Fruit fly (Drosophila melanogaster) whole organism, embryonic: ENCODE results near the gene esc.

Source experiments
- Awh ChIP-seq: fragments of 200-800 bp; sonication (Bioruptor generic); IDR thresholded peaks from 2 replicates; pipeline ENCODE4, ENCODE4 v1.3.6; 2022; ENCODE audit warnings: missing biosample characterization, missing genetic modification characterization
- B-H1 ChIP-seq: fragments of 200-800 bp; sonication (Bioruptor generic); IDR thresholded peaks from 3 replicates; pipeline ENCODE4 v1.3.6; 2022; ENCODE audit warnings: missing biosample characterization, missing genetic modification characterization
- Bdp1 ChIP-seq: fragments of 200-800 bp; sonication (Bioruptor generic); optimal IDR thresholded peaks from 3 replicates; lab custom pipeline; 2016; ENCODE audit warnings: missing biosample characterization, missing genetic modification characterization
- CG10543 ChIP-seq: fragments of 200-800 bp; sonication (Bioruptor generic); optimal IDR thresholded peaks from 3 replicates; lab custom pipeline; 2017; ENCODE audit warnings: missing biosample characterization, mild to moderate bottlenecking, missing genetic modification characterization, moderate library complexity
- CG11085 ChIP-seq: fragments of 200-800 bp; sonication (Bioruptor generic); IDR thresholded peaks from 2 replicates; pipeline ENCODE4 v1.3.6; 2022; ENCODE audit warnings: missing biosample characterization, missing genetic modification characterization
- CG1233 ChIP-seq: fragments of 200-800 bp; sonication (Bioruptor generic); optimal IDR thresholded peaks from 4 replicates; lab custom pipeline; 2018; ENCODE audit warnings: missing biosample characterization, mild to moderate bottlenecking, missing genetic modification characterization
- CG12659 ChIP-seq: fragments of 200-800 bp; sonication (Bioruptor generic); optimal IDR thresholded peaks from 3 replicates; lab custom pipeline; 2017; ENCODE audit warnings: mild to moderate bottlenecking, missing biosample characterization, missing genetic modification reagents, missing genetic modification characterization
- CG15269 ChIP-seq: fragments of 200-800 bp; sonication (Bioruptor generic); optimal IDR thresholded peaks from 2 replicates; lab custom pipeline; 2018; ENCODE audit warnings: missing biosample characterization, mild to moderate bottlenecking, missing genetic modification characterization, moderate library complexity
- CG15601 ChIP-seq: fragments of 200-800 bp; sonication (Bioruptor generic); optimal IDR thresholded peaks from 3 replicates; lab custom pipeline; 2019; ENCODE audit warnings: missing biosample characterization, mild to moderate bottlenecking, missing genetic modification characterization, moderate library complexity
- CG16779 ChIP-seq: fragments of 200-800 bp; sonication (Bioruptor generic); IDR thresholded peaks from 2 replicates; pipeline ENCODE4 v1.3.6; 2022; ENCODE audit warnings: missing biosample characterization, missing genetic modification characterization
- CG2120 ChIP-seq: fragments of 200-800 bp; sonication (Bioruptor generic); optimal IDR thresholded peaks from 3 replicates; lab custom pipeline; 2016; ENCODE audit warnings: missing biosample characterization, missing genetic modification characterization
- CG32532 ChIP-seq: fragments of 200-800 bp; sonication (Bioruptor generic); IDR thresholded peaks from 2 replicates; pipeline ENCODE4 v1.3.6; 2022; ENCODE audit warnings: missing biosample characterization, missing genetic modification characterization
- CG34376 ChIP-seq: fragments of 200-800 bp; sonication (Bioruptor generic); optimal IDR thresholded peaks from 2 replicates; lab custom pipeline; 2018; ENCODE audit warnings: missing biosample characterization, mild to moderate bottlenecking, missing genetic modification characterization
- CG7271 ChIP-seq: fragments of 200-800 bp; sonication (Bioruptor generic); optimal IDR thresholded peaks from 2 replicates; lab custom pipeline; 2018; ENCODE audit warnings: missing biosample characterization, mild to moderate bottlenecking, missing genetic modification characterization, moderate library complexity
- CG9797 ChIP-seq: fragments of 200-800 bp; sonication (Bioruptor generic); optimal IDR thresholded peaks from 3 replicates; lab custom pipeline; 2018; ENCODE audit warnings: missing biosample characterization, mild to moderate bottlenecking, missing genetic modification characterization
- Deaf1 ChIP-seq: fragments of 200-800 bp; optimal IDR thresholded peaks from 3 replicates; lab custom pipeline; 2019; ENCODE audit warnings: missing biosample characterization, mild to moderate bottlenecking, missing genetic modification characterization, moderate library complexity
- Dref ChIP-seq: fragments of 200-800 bp; sonication (Bioruptor generic); IDR thresholded peaks from 2 replicates; pipeline ENCODE4 v1.3.6; 2022; ENCODE audit warnings: missing biosample characterization, missing genetic modification characterization
- GATAe ChIP-seq: fragments of 200-800 bp; sonication (Bioruptor generic); conservative IDR thresholded peaks from 2 replicates; pipeline ENCODE4 v1.3.6; 2022; ENCODE audit warnings: missing biosample characterization, missing genetic modification characterization
- Lpt ChIP-seq: fragments of >200 bp; optimal IDR thresholded peaks from 2 replicates; lab custom pipeline; 2018; ENCODE audit warnings: missing biosample characterization, missing genetic modification characterization
- Med ChIP-seq: fragments of 200-800 bp; sonication (Bioruptor generic); peaks from one replicate; lab custom pipeline; 2016; ENCODE audit warnings: missing biosample characterization, missing genetic modification characterization, mild to moderate bottlenecking, inconsistent platforms, moderate library complexity
- NC2β ChIP-seq: fragments of 200-800 bp; sonication (Bioruptor generic); optimal IDR thresholded peaks from 2 replicates; lab custom pipeline; 2016; ENCODE audit warnings: missing biosample characterization, missing genetic modification characterization
- Nf-YB ChIP-seq: fragments of 200-800 bp; sonication (Bioruptor generic); optimal IDR thresholded peaks from 3 replicates; lab custom pipeline; 2019; ENCODE audit warnings: missing biosample characterization, mild to moderate bottlenecking, missing genetic modification characterization, moderate library complexity
- Nf-YC ChIP-seq: fragments of 200-800 bp; optimal IDR thresholded peaks from 3 replicates; lab custom pipeline; 2019; ENCODE audit warnings: missing biosample characterization, mild to moderate bottlenecking, missing genetic modification characterization, moderate library complexity
- Trl ChIP-seq, 3 experiments: fragments of >200 bp in 2 of 3; fragments of 200-800 bp in 1 of 3; sonication (Bioruptor generic) in 1 of 3; optimal IDR thresholded peaks; 2 replicates in 1 of 3; 3 replicates in 2 of 3; lab custom pipeline; 2016 to 2017; ENCODE audit warnings: missing biosample characterization in 1 of 3, missing genetic modification characterization in 1 of 3
- ase ChIP-seq: fragments of 200-800 bp; sonication (Bioruptor generic); IDR thresholded peaks from 3 replicates; pipeline ENCODE4 v1.3.6; 2022; ENCODE audit warnings: missing biosample characterization, missing genetic modification characterization
- cg ChIP-seq: fragments of 200-800 bp; sonication (Bioruptor generic); optimal IDR thresholded peaks from 3 replicates; lab custom pipeline; 2019; ENCODE audit warnings: missing biosample characterization, mild to moderate bottlenecking, missing genetic modification characterization, moderate library complexity
- chinmo ChIP-seq: fragments of 200-800 bp; sonication (Bioruptor generic); IDR thresholded peaks from 4 replicates; pipeline ENCODE4 v1.3.6; 2022; ENCODE audit warnings: missing biosample characterization, missing genetic modification characterization; ENCODE audit not compliant: partially characterized antibody
- eve ChIP-seq, 2 experiments: fragments of >200 bp; optimal IDR thresholded peaks; 2 replicates each; lab custom pipeline; 2017; ENCODE audit warnings: missing biosample characterization in 2 of 2, missing genetic modification characterization in 2 of 2
- exex ChIP-seq: fragments of 200-800 bp; sonication (Bioruptor generic); optimal IDR thresholded peaks from 4 replicates; lab custom pipeline; 2018; ENCODE audit warnings: missing biosample characterization, mild to moderate bottlenecking, missing genetic modification characterization, moderate library complexity
- ftz-f1 ChIP-seq: fragments of 200-800 bp; sonication (Bioruptor generic); optimal IDR thresholded peaks from 2 replicates; lab custom pipeline; 2016; ENCODE audit warnings: missing biosample characterization, missing genetic modification characterization
- gce ChIP-seq: fragments of 200-800 bp; sonication (Bioruptor generic); IDR thresholded peaks from 3 replicates; pipeline ENCODE4 v1.3.6; 2022; ENCODE audit warnings: missing biosample characterization, missing genetic modification characterization
- gem ChIP-seq: fragments of 200-800 bp; sonication (Bioruptor generic); optimal IDR thresholded peaks from 2 replicates; lab custom pipeline; 2019; ENCODE audit warnings: missing biosample characterization, mild to moderate bottlenecking, missing genetic modification characterization, moderate library complexity
- grn ChIP-seq: fragments of 200-800 bp; sonication (Bioruptor generic); optimal IDR thresholded peaks from 3 replicates; lab custom pipeline; 2017; ENCODE audit warnings: missing biosample characterization, missing genetic modification characterization
- lov ChIP-seq, 2 experiments: fragments of 200-800 bp in 1 of 2; fragments of >200 bp in 1 of 2; sonication (Bioruptor generic) in 1 of 2; IDR thresholded peaks in 1 of 2; optimal IDR thresholded peaks in 1 of 2; 2 replicates in 1 of 2; 3 replicates in 1 of 2; pipeline versions ENCODE4 v1.3.6 to Lab custom; 2017 to 2022; ENCODE audit warnings: missing biosample characterization in 1 of 2, missing genetic modification characterization in 1 of 2
- mam ChIP-seq: fragments of 200-800 bp; sonication (Bioruptor generic); optimal IDR thresholded peaks from 3 replicates; lab custom pipeline; 2016; ENCODE audit warnings: missing biosample characterization, missing genetic modification characterization
- sd ChIP-seq: fragments of 200-800 bp; sonication (Bioruptor generic); optimal IDR thresholded peaks from 3 replicates; lab custom pipeline; 2018; ENCODE audit warnings: missing biosample characterization, mild to moderate bottlenecking, missing genetic modification characterization, moderate library complexity
- tap ChIP-seq: fragments of 200-800 bp; optimal IDR thresholded peaks from 3 replicates; lab custom pipeline; 2019; ENCODE audit warnings: missing biosample characterization, mild to moderate bottlenecking, missing genetic modification characterization, moderate library complexity

Gene esc

dm6 chr2L:11842291-11843187 lies 13.3 kb upstream of the esc start, which contains the start of the genes CG44008, CG14933, CG46426 and CG42486:
TSS of gene CG44008 (minus strand) at chr2L:11842445.
TSS of gene CG14933 (plus strand) at chr2L:11842828.
TSS of gene CG46426 (plus strand) at chr2L:11842828.
TSS of gene CG42486 (plus strand) at chr2L:11843137.
- TF ChIP-seq sd (tag; lab: Kevin White, UChicago) (peak; percentile 14), exex (peak; percentile 61), Nf-YB (GFP tag; lab: Kevin White, UChicago) (peak; percentile 79), CG15269 (tag; lab: Kevin White, UChicago) (no peak), CG15601 (tag; lab: Kevin White, UChicago) (peak; percentile 41), chinmo (peak; percentile 24; the same call in 1 of the 4 replicates), Nf-YC (peak; percentile 61), eve (GFP tag; optimal IDR thresholded peaks at IDR 0.05; lab: Kevin White, UChicago) (peak in 1 of 2 experiments; percentile 58), Trl (optimal IDR thresholded peaks at IDR 0.05; lab: Kevin White, UChicago) (peak in 1 of 2 experiments; percentile 19), Trl (GFP tag; optimal IDR thresholded peaks at IDR 0.05; lab: Kevin White, UChicago) (no peak), Med (GFP tag; lab: Kevin White, UChicago) (peak; percentile 43), mam (GFP tag; lab: Kevin White, UChicago) (no peak), CG10543 (peak; percentile 8), Awh (GFP tag; lab: Robert Waterston, UW) (no peak), GATAe (GFP tag; lab: Robert Waterston, UW) (0 out of 2 replicates have a peak, but pooled peaks have one; percentile 25), grn (GFP tag; lab: Kevin White, UChicago) (peak; percentile 49)
- TF ChIP-seq, all 482 proteins: peak for 12

dm6 chr2L:11841538-11841937 lies 12.3 kb upstream of the esc start:
- TF ChIP-seq CG2120 (GFP tag; lab: Kevin White, UChicago) = peak; percentile 13
- no peak for TF ChIP-seq tap (tag; lab: Kevin White, UChicago)
- 0 out of 2 replicates have a peak, but pooled peaks have one; percentile 33 for TF ChIP-seq CG11085 (GFP tag; lab: Robert Waterston, UW)
- peak; percentile 0 for TF ChIP-seq gem

dm6 chr2L:11840391-11840790 lies 11.2 kb upstream of the esc start, which contains the start of gene CG31704:
TSS of gene CG31704 (plus strand) at chr2L:11840691.
- no peak for TF ChIP-seq ftz-f1
- TF ChIP-seq ase = 0 out of 3 replicates have a peak, but pooled peaks have one; percentile 26

dm6 chr2L:11839612-11840011 lies 10.4 kb upstream of the esc start, which contains the start of gene Sfp33A3:
TSS of gene Sfp33A3 (plus strand) at chr2L:11839912.
- no peak for TF ChIP-seq B-H1 (GFP tag; lab: Robert Waterston, UW)
- no peak for TF ChIP-seq CG9797
- TF ChIP-seq CG7271 (tag; lab: Kevin White, UChicago) = no peak

dm6 chr2L:11837413-11837812 lies 8.2 kb upstream of the esc start, which contains the start of gene Sfp33A2:
TSS of gene Sfp33A2 (plus strand) at chr2L:11837713.
- no peak for TF ChIP-seq gce (GFP tag; lab: Robert Waterston, UW)
- TF ChIP-seq cg (GFP tag; lab: Kevin White, UChicago) = no peak
- TF ChIP-seq lov (optimal IDR thresholded peaks at IDR 0.05; lab: Kevin White, UChicago) = no peak
- TF ChIP-seq lov (GFP tag; IDR thresholded peaks at IDR 0.05; lab: Robert Waterston, UW) = no peak
- no peak for TF ChIP-seq CG16779 (GFP tag; lab: Robert Waterston, UW)
- TF ChIP-seq CG12659 (GFP tag; lab: Kevin White, UChicago) = no peak
- no peak for TF ChIP-seq NC2β
- TF ChIP-seq Dref (GFP tag; lab: Robert Waterston, UW) = no peak
- no peak for TF ChIP-seq Lpt (GFP tag; lab: Kevin White, UChicago)
- TF ChIP-seq Deaf1 = no peak
- TF ChIP-seq CG34376 (GFP tag; lab: Kevin White, UChicago) = no peak
- TF ChIP-seq Bdp1 (GFP tag; lab: Kevin White, UChicago) = no peak
- TF ChIP-seq CG1233 (GFP tag; lab: Kevin White, UChicago) = no peak
- TF ChIP-seq CG32532 = no peak
